Fruit fly (Drosophila melanogaster) whole organism, embryonic: ENCODE results near the gene vih.
A peak's percentile ranks its signal among the peaks of the same experiment; 100 is the strongest.

Source experiments
- CG10147 ChIP-seq: fragments of 200-800 bp; sonication (Bioruptor generic); optimal IDR thresholded peaks from 2 replicates; lab custom pipeline; 2019; ENCODE audit warnings: missing biosample characterization, mild to moderate bottlenecking, missing genetic modification characterization, moderate library complexity
- CG10543 ChIP-seq: fragments of 200-800 bp; sonication (Bioruptor generic); optimal IDR thresholded peaks from 3 replicates; lab custom pipeline; 2017; ENCODE audit warnings: missing biosample characterization, mild to moderate bottlenecking, missing genetic modification characterization, moderate library complexity
- CG11504 ChIP-seq: fragments of 200-800 bp; sonication (Bioruptor generic); optimal IDR thresholded peaks from 3 replicates; lab custom pipeline; 2019; ENCODE audit warnings: missing biosample characterization, mild to moderate bottlenecking, missing genetic modification characterization, moderate library complexity
- CG13296 ChIP-seq: fragments of 200-800 bp; sonication (Bioruptor generic); optimal IDR thresholded peaks from 3 replicates; lab custom pipeline; 2018; ENCODE audit warnings: missing biosample characterization, mild to moderate bottlenecking, missing genetic modification characterization
- CG13624 ChIP-seq: fragments of 200-800 bp; sonication (Bioruptor generic); optimal IDR thresholded peaks from 2 replicates; lab custom pipeline; 2016; ENCODE audit warnings: missing biosample characterization, missing genetic modification characterization
- CG13894 ChIP-seq: fragments of 200-800 bp; sonication (Bioruptor generic); optimal IDR thresholded peaks from 3 replicates; lab custom pipeline; 2018; ENCODE audit warnings: missing biosample characterization, mild to moderate bottlenecking, missing genetic modification characterization, moderate library complexity
- CG1603 ChIP-seq: fragments of 200-800 bp; sonication (Bioruptor generic); optimal IDR thresholded peaks from 2 replicates; lab custom pipeline; 2019; ENCODE audit warnings: missing biosample characterization, mild to moderate bottlenecking, missing genetic modification characterization, moderate library complexity
- CG16815 ChIP-seq: fragments of 200-800 bp; sonication (Bioruptor generic); optimal IDR thresholded peaks from 3 replicates; lab custom pipeline; 2017; ENCODE audit warnings: missing biosample characterization, mild to moderate bottlenecking, missing genetic modification characterization
- CG17829 ChIP-seq: fragments of 200-800 bp; optimal IDR thresholded peaks from 2 replicates; lab custom pipeline; 2019; ENCODE audit warnings: missing biosample characterization, mild to moderate bottlenecking, missing genetic modification characterization, moderate library complexity
- CG18011 ChIP-seq: fragments of 200-800 bp; sonication (Bioruptor generic); optimal IDR thresholded peaks from 2 replicates; lab custom pipeline; 2017; ENCODE audit warnings: missing biosample characterization, missing genetic modification characterization, mild to moderate bottlenecking, moderate library complexity, missing genotype
- CG2712 ChIP-seq: fragments of 200-800 bp; optimal IDR thresholded peaks from 3 replicates; lab custom pipeline; 2019; ENCODE audit warnings: missing biosample characterization, mild to moderate bottlenecking, missing genetic modification characterization, moderate library complexity
- CG3163 ChIP-seq: fragments of 200-800 bp; sonication (Bioruptor generic); optimal IDR thresholded peaks from 3 replicates; lab custom pipeline; 2016; ENCODE audit warnings: missing biosample characterization, missing genetic modification characterization
- CG3847 ChIP-seq: fragments of 200-800 bp; sonication (Bioruptor generic); IDR thresholded peaks from 2 replicates; pipeline ENCODE4 v1.3.6; 2022; ENCODE audit warnings: missing biosample characterization, missing genetic modification characterization
- CG3995 ChIP-seq: fragments of 200-800 bp; sonication (Bioruptor generic); optimal IDR thresholded peaks from 3 replicates; lab custom pipeline; 2016; ENCODE audit warnings: missing biosample characterization, missing genetic modification characterization
- CG4282 ChIP-seq: fragments of 200-800 bp; sonication (Bioruptor generic); optimal IDR thresholded peaks from 2 replicates; lab custom pipeline; 2016; ENCODE audit warnings: missing biosample characterization, missing genetic modification characterization
- CG4424 ChIP-seq: fragments of 200-800 bp; sonication (Bioruptor generic); optimal IDR thresholded peaks from 3 replicates; lab custom pipeline; 2016; ENCODE audit warnings: missing biosample characterization, missing genetic modification characterization
- CG4854 ChIP-seq: fragments of 200-800 bp; sonication (Bioruptor generic); optimal IDR thresholded peaks from 2 replicates; lab custom pipeline; 2016; ENCODE audit warnings: missing biosample characterization, missing genetic modification characterization, inconsistent platforms
- CG7556 ChIP-seq: fragments of 200-800 bp; sonication (Bioruptor generic); optimal IDR thresholded peaks from 2 replicates; lab custom pipeline; 2017; ENCODE audit warnings: missing biosample characterization, mild to moderate bottlenecking, missing genetic modification characterization
- D19A ChIP-seq: fragments of 200-800 bp; optimal IDR thresholded peaks from 3 replicates; lab custom pipeline; 2019; ENCODE audit warnings: missing biosample characterization, mild to moderate bottlenecking, missing genetic modification characterization, moderate library complexity
- Dad ChIP-seq: fragments of 200-800 bp; sonication (Bioruptor generic); optimal IDR thresholded peaks from 3 replicates; lab custom pipeline; 2016; ENCODE audit warnings: missing biosample characterization, missing genetic modification characterization
- Doc3 ChIP-seq: fragments of 200-800 bp; sonication (Bioruptor generic); IDR thresholded peaks from 3 replicates; pipeline ENCODE4 v1.3.6; 2022; ENCODE audit warnings: missing biosample characterization, missing genetic modification characterization; ENCODE audit not compliant: partially characterized antibody
- Ets97D ChIP-seq: fragments of 200-800 bp; sonication (Bioruptor generic); optimal IDR thresholded peaks from 3 replicates; lab custom pipeline; 2016; ENCODE audit warnings: missing biosample characterization, missing genetic modification characterization
- Hmr ChIP-seq: fragments of 200-800 bp; sonication (Bioruptor generic); optimal IDR thresholded peaks from 3 replicates; lab custom pipeline; 2017; ENCODE audit warnings: mild to moderate bottlenecking, missing biosample characterization, missing genetic modification reagents, missing genetic modification characterization
- Hr39 ChIP-seq: fragments of >200 bp; optimal IDR thresholded peaks from 2 replicates; lab custom pipeline; 2017
- Hr51 ChIP-seq, 2 experiments: fragments of 200-800 bp; sonication (Bioruptor generic); optimal IDR thresholded peaks; 2 replicates in 1 of 2; 3 replicates in 1 of 2; lab custom pipeline; 2016 to 2018; ENCODE audit warnings: missing biosample characterization in 2 of 2, missing genetic modification characterization in 2 of 2, mild to moderate bottlenecking in 1 of 2, moderate library complexity in 1 of 2
- MBD-R2 ChIP-seq: fragments of 200-800 bp; sonication (Bioruptor generic); IDR thresholded peaks from 2 replicates; pipeline ENCODE4 v1.3.6; 2022; ENCODE audit warnings: missing biosample characterization, missing genetic modification characterization
- Max ChIP-seq: fragments of 200-800 bp; sonication (Bioruptor generic); optimal IDR thresholded peaks from 2 replicates; lab custom pipeline; 2016; ENCODE audit warnings: missing biosample characterization, mild to moderate bottlenecking, missing genetic modification characterization
- Meics ChIP-seq: fragments of 200-800 bp; sonication (Bioruptor generic); optimal IDR thresholded peaks from 2 replicates; lab custom pipeline; 2017; ENCODE audit warnings: missing biosample characterization, mild to moderate bottlenecking, missing genetic modification characterization
- Neu2 ChIP-seq: fragments of 200-800 bp; sonication (Bioruptor generic); optimal IDR thresholded peaks from 3 replicates; lab custom pipeline; 2016; ENCODE audit warnings: missing biosample characterization, missing genetic modification characterization, borderline replicate concordance
- Oaz ChIP-seq: fragments of 200-800 bp; sonication (Bioruptor generic); IDR thresholded peaks from 2 replicates; pipeline ENCODE4 v1.3.6; 2022; ENCODE audit warnings: missing biosample characterization, missing genetic modification characterization
- Oli ChIP-seq: fragments of 200-800 bp; sonication (Bioruptor generic); optimal IDR thresholded peaks from 2 replicates; lab custom pipeline; 2018; ENCODE audit warnings: missing biosample characterization, mild to moderate bottlenecking, missing genetic modification characterization, moderate library complexity
- PHDP ChIP-seq: fragments of 200-800 bp; sonication (Bioruptor generic); optimal IDR thresholded peaks from 3 replicates; lab custom pipeline; 2018; ENCODE audit warnings: missing biosample characterization, mild to moderate bottlenecking, missing genetic modification characterization, moderate library complexity
- Scr ChIP-seq: fragments of 200-800 bp; sonication (Bioruptor generic); IDR thresholded peaks from 2 replicates; pipeline ENCODE4 v1.3.6; 2022; ENCODE audit warnings: missing biosample characterization, missing genetic modification characterization; ENCODE audit not compliant: partially characterized antibody
- Sox102F ChIP-seq: fragments of 200-800 bp; sonication (Bioruptor generic); optimal IDR thresholded peaks from 2 replicates; lab custom pipeline; 2018; ENCODE audit warnings: missing biosample characterization, mild to moderate bottlenecking, missing genetic modification characterization, moderate library complexity
- Spps ChIP-seq: fragments of 200-800 bp; sonication (Bioruptor generic); optimal IDR thresholded peaks from 2 replicates; lab custom pipeline; 2018; ENCODE audit warnings: missing biosample characterization, mild to moderate bottlenecking, missing genetic modification characterization
- Trl ChIP-seq, 3 experiments: fragments of >200 bp in 2 of 3; fragments of 200-800 bp in 1 of 3; sonication (Bioruptor generic) in 1 of 3; optimal IDR thresholded peaks; 2 replicates in 1 of 3; 3 replicates in 2 of 3; lab custom pipeline; 2016 to 2017; ENCODE audit warnings: missing biosample characterization in 1 of 3, missing genetic modification characterization in 1 of 3
- cad ChIP-seq: fragments of >200 bp; optimal IDR thresholded peaks from 2 replicates; lab custom pipeline; 2017; ENCODE audit warnings: missing biosample characterization, missing genetic modification characterization
- dan ChIP-seq: fragments of 200-800 bp; sonication (Bioruptor generic); IDR thresholded peaks from 2 replicates; pipeline ENCODE4 v1.3.6; 2022; ENCODE audit warnings: missing biosample characterization, missing genetic modification characterization
- dati ChIP-seq: fragments of 200-800 bp; sonication (Bioruptor generic); IDR thresholded peaks from 2 replicates; pipeline ENCODE4 v1.3.6; 2022; ENCODE audit warnings: missing biosample characterization, missing genetic modification characterization
- dpn ChIP-seq, 2 experiments: fragments of 200-800 bp; sonication (Bioruptor generic); optimal IDR thresholded peaks; 3 replicates each; lab custom pipeline; 2016; ENCODE audit warnings: missing biosample characterization in 2 of 2, missing genetic modification characterization in 2 of 2
- exex ChIP-seq: fragments of 200-800 bp; sonication (Bioruptor generic); optimal IDR thresholded peaks from 4 replicates; lab custom pipeline; 2018; ENCODE audit warnings: missing biosample characterization, mild to moderate bottlenecking, missing genetic modification characterization, moderate library complexity
- gfzf ChIP-seq: fragments of 200-800 bp; sonication (Bioruptor generic); optimal IDR thresholded peaks from 2 replicates; lab custom pipeline; 2016; ENCODE audit warnings: missing biosample characterization, mild to moderate bottlenecking, missing genetic modification characterization, moderate library complexity
- gro ChIP-seq: fragments of 200-800 bp; sonication (Bioruptor generic); optimal IDR thresholded peaks from 2 replicates; lab custom pipeline; 2016; ENCODE audit warnings: missing biosample characterization, missing genetic modification characterization
- kah ChIP-seq: fragments of 200-800 bp; sonication (Bioruptor generic); optimal IDR thresholded peaks from 2 replicates; lab custom pipeline; 2018; ENCODE audit warnings: missing biosample characterization, mild to moderate bottlenecking, missing genetic modification characterization
- lola ChIP-seq, 3 experiments: fragments of >200 bp in 2 of 3; fragments of 200-800 bp in 1 of 3; sonication (Bioruptor generic) in 1 of 3; optimal IDR thresholded peaks; 2 replicates each; lab custom pipeline; 2017 to 2019; ENCODE audit warnings: missing biosample characterization in 3 of 3, missing genetic modification characterization in 3 of 3, mild to moderate bottlenecking in 1 of 3, moderate library complexity in 1 of 3
- phol ChIP-seq: fragments of 200-800 bp; sonication (Bioruptor generic); optimal IDR thresholded peaks from 3 replicates; lab custom pipeline; 2018; ENCODE audit warnings: missing biosample characterization, mild to moderate bottlenecking, missing genetic modification characterization, moderate library complexity
- pzg ChIP-seq: fragments of 200-800 bp; sonication (Bioruptor generic); optimal IDR thresholded peaks from 3 replicates; lab custom pipeline; 2018; ENCODE audit warnings: missing biosample characterization, mild to moderate bottlenecking, missing genetic modification characterization, moderate library complexity
- row ChIP-seq: fragments of 200-800 bp; sonication (Bioruptor generic); IDR thresholded peaks from 3 replicates; pipeline ENCODE4 v1.3.6; 2022; ENCODE audit warnings: missing biosample characterization, missing genetic modification characterization
- sisA ChIP-seq: fragments of 200-800 bp; sonication (Bioruptor generic); IDR thresholded peaks from 2 replicates; pipeline ENCODE4 v1.3.6; 2022; ENCODE audit warnings: missing biosample characterization, missing genetic modification characterization
- slbo ChIP-seq: fragments of 200-800 bp; sonication (Bioruptor generic); IDR thresholded peaks from 2 replicates; pipeline ENCODE4 v1.3.6; 2022; ENCODE audit warnings: missing biosample characterization, missing genetic modification characterization

vih gene

DNA sequence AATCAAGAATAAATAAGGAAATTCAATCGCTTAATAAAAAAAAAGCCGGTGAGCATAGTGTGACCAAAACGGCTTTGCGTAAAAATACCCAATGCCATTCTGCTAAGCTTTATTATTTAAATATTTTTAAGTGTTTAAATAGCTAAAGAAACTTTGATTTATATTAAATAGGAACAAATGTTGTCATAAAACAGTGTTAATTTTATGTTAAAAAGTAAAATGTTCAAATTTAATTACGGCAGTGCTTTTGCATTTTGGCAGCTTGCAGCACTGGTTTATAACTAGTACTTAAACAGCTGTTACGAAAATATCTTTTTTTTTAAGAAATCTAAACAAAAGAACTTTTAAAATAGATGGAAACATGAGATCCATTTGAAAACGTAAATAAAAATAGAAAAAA is 2.8 kb upstream of the vih start, which contains the start of the genes CG10638 and CG10681 (continued):
- peak; percentile 54 for TF ChIP-seq CG2712 (tag; lab: Kevin White, UChicago)
- no peak for TF ChIP-seq Dad
- TF ChIP-seq CG4424 (GFP tag; lab: Kevin White, UChicago) = peak; percentile 62
- peak; percentile 16 for TF ChIP-seq CG13624 (GFP tag; lab: Kevin White, UChicago)
- TF ChIP-seq Trl (optimal IDR thresholded peaks at IDR 0.05; lab: Kevin White, UChicago) = no peak
- peak; percentile 24 for TF ChIP-seq Trl (GFP tag; optimal IDR thresholded peaks at IDR 0.05; lab: Kevin White, UChicago)
- peak; percentile 61 for TF ChIP-seq phol (tag; lab: Kevin White, UChicago)
- peak; percentile 30 for TF ChIP-seq CG18011 (GFP tag; lab: Kevin White, UChicago)
- TF ChIP-seq gfzf (GFP tag; lab: Kevin White, UChicago) = peak; percentile 68
- peak; percentile 54 for TF ChIP-seq CG13296 (GFP tag; lab: Kevin White, UChicago)
- peak; percentile 34 for TF ChIP-seq D19A (tag; lab: Kevin White, UChicago)
- TF ChIP-seq Max = peak; percentile 65
- peak; percentile 18 for TF ChIP-seq CG13894 (tag; lab: Kevin White, UChicago)
- TF ChIP-seq row = peak; percentile 64
- no peak for TF ChIP-seq CG3163 (GFP tag; lab: Kevin White, UChicago)
- no peak for TF ChIP-seq Hr39 (lab: Kevin White, UChicago)
- peak; percentile 31 for TF ChIP-seq exex (tag; lab: Kevin White, UChicago)
- 0 out of 2 replicates have a peak, but pooled peaks have one; percentile 11 for TF ChIP-seq Scr (GFP tag; lab: Robert Waterston, UW)
- peak; percentile 4 for TF ChIP-seq CG3995 (GFP tag; lab: Kevin White, UChicago)
- no peak for TF ChIP-seq CG16815 (GFP tag; lab: Kevin White, UChicago)
- peak in 1 of 2 experiments; percentile 36 for TF ChIP-seq Hr51 (GFP tag; optimal IDR thresholded peaks at IDR 0.05; lab: Kevin White, UChicago)
- peak; percentile 58 for TF ChIP-seq CG11504
- peak; percentile 67 for TF ChIP-seq CG3847 (GFP tag; lab: Robert Waterston, UW)
- peak; percentile 9 for TF ChIP-seq CG10543
- TF ChIP-seq slbo (GFP tag; lab: Robert Waterston, UW) = peak; percentile 24; the same call in 1 of the 2 replicates
- no peak for TF ChIP-seq dati
- TF ChIP-seq sisA (GFP tag; lab: Robert Waterston, UW) = no peak
- TF ChIP-seq Ets97D (GFP tag; lab: Kevin White, UChicago) = peak; percentile 52
- no peak for TF ChIP-seq cad (GFP tag; lab: Kevin White, UChicago)
- TF ChIP-seq Spps (tag; lab: Kevin White, UChicago) = peak; percentile 43
- TF ChIP-seq PHDP (tag; lab: Kevin White, UChicago) = peak; percentile 65
- peak; percentile 13 for TF ChIP-seq Hmr (GFP tag; lab: Kevin White, UChicago)
- peak; percentile 17 for TF ChIP-seq CG7556 (GFP tag; lab: Kevin White, UChicago)
- no peak for TF ChIP-seq dan (GFP tag; lab: Robert Waterston, UW)
- TF ChIP-seq CG17829 (tag; lab: Kevin White, UChicago) = peak; percentile 57
- no peak for TF ChIP-seq Meics (GFP tag; lab: Kevin White, UChicago)
- no peak for TF ChIP-seq Oli (tag; lab: Kevin White, UChicago)
- TF ChIP-seq CG1603 (tag; lab: Kevin White, UChicago) = peak; percentile 43
- peak; percentile 33 for TF ChIP-seq Sox102F (GFP tag; lab: Kevin White, UChicago)
- peak; percentile 60 for TF ChIP-seq pzg (GFP tag; lab: Kevin White, UChicago)
- TF ChIP-seq gro (GFP tag; lab: Kevin White, UChicago) = no peak
- peak in 1 of 2 experiments; percentile 50 for TF ChIP-seq dpn (GFP tag; optimal IDR thresholded peaks at IDR 0.05; lab: Kevin White, UChicago)
- peak; percentile 10 for TF ChIP-seq CG4854 (GFP tag; lab: Kevin White, UChicago)
- TF ChIP-seq Oaz = no peak
- peak; percentile 36 for TF ChIP-seq CG10147 (GFP tag; lab: Kevin White, UChicago)
- no peak for TF ChIP-seq Doc3 (GFP tag; lab: Robert Waterston, UW)
- no peak for TF ChIP-seq CG4282 (GFP tag; lab: Kevin White, UChicago)
- TF ChIP-seq kah (GFP tag; lab: Kevin White, UChicago) = no peak
- TF ChIP-seq MBD-R2 (GFP tag; lab: Robert Waterston, UW) = peak; percentile 77
- no peak for TF ChIP-seq Neu2 (GFP tag; lab: Kevin White, UChicago)
- peak in 1 of 3 experiments; percentile 37 for TF ChIP-seq lola (GFP tag; optimal IDR thresholded peaks at IDR 0.05; lab: Kevin White, UChicago)
